Fruit fly (Drosophila melanogaster) whole organism, wandering third instar larva: ENCODE data around the gene Jon74E.

Experiments used
- Hr83 ChIP-seq: fragments of 200-300 bp; sonication (Bioruptor generic); optimal IDR thresholded peaks from 2 replicates; lab custom pipeline; 2016; ENCODE audit warnings: missing biosample characterization, mild to moderate bottlenecking, missing genetic modification characterization, moderate library complexity; ENCODE audit not compliant: poor library complexity, severe bottlenecking
- br ChIP-seq: fragments of 200-800 bp; sonication (Bioruptor generic); optimal IDR thresholded peaks from 2 replicates; lab custom pipeline; 2016; ENCODE audit warnings: missing biosample characterization, missing genetic modification characterization
- fru ChIP-seq: fragments of 200-800 bp; sonication (Bioruptor generic); optimal IDR thresholded peaks from 3 replicates; lab custom pipeline; 2016; ENCODE audit warnings: missing biosample characterization, mild to moderate bottlenecking, missing genetic modification characterization
- lola ChIP-seq: fragments of >200 bp; optimal IDR thresholded peaks from 2 replicates; lab custom pipeline; 2017; ENCODE audit warnings: missing biosample characterization, missing genetic modification characterization
- psq ChIP-seq: fragments of 200-800 bp; sonication (Bioruptor generic); optimal IDR thresholded peaks from 3 replicates; lab custom pipeline; 2017; ENCODE audit warnings: missing biosample characterization, mild to moderate bottlenecking, missing genetic modification characterization, moderate library complexity
- sv ChIP-seq: fragments of 200-800 bp; sonication (Bioruptor generic); optimal IDR thresholded peaks from 3 replicates; lab custom pipeline; 2016; ENCODE audit warnings: missing biosample characterization, missing genetic modification characterization

DNA sequence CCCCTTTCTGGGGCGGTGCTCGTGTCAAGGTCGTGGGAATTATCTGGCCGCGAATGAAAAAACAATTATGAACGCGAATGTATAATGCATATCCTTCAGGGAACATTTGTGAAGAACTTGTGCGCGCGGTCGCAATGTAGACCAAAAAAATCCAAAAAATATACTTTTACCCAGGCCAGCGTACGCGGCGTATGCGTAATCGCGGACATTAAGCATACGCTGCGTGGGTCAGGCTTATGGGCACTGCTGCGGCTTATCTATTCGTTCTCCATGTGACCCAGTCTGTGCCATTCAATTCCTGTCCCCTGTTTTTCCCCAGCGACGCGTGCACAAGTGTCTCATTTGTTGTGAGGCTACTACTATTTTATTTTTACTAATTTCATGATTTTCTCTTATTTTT is 10.7 kb downstream of the Jon74E start:
- TF ChIP-seq sv (no peak), br (GFP tag; lab: Kevin White, UChicago) (no peak), fru (GFP tag; lab: Kevin White, UChicago) (no peak), psq (no peak), Hr83 (GFP tag; lab: Kevin White, UChicago) (no peak), lola (GFP tag; lab: Kevin White, UChicago) (no peak)
